Worm (Caenorhabditis elegans) whole organism, L3 larva: ENCODE data around the gene gly-20.
"Not testable (repeated sequence)": the region's sequence is repeated elsewhere in the genome, so short reads cannot be mapped to it uniquely, and the experiment has no call there.

ENCODE experiments used
- R02D3.7 ChIP-seq: fragments of 150-350 bp; optimal IDR thresholded peaks from 2 replicates; lab custom pipeline; 2014; ENCODE audit warnings: missing biosample characterization, missing genetic modification characterization
- ZK546.5 ChIP-seq: sonication (generic microtip); optimal IDR thresholded peaks from 2 replicates; lab custom pipeline; 2017; ENCODE audit warnings: missing biosample characterization, missing genetic modification characterization
- aly-2 ChIP-seq: fragments of 150-350 bp; optimal IDR thresholded peaks from 2 replicates; lab custom pipeline; 2014; ENCODE audit warnings: missing biosample characterization, missing genetic modification characterization
- ama-1 ChIP-seq: fragments of 150-350 bp; optimal IDR thresholded peaks from 2 replicates; lab custom pipeline; 2018
- ceh-16 ChIP-seq: sonication (generic microtip); optimal IDR thresholded peaks from 2 replicates; lab custom pipeline; 2017; ENCODE audit warnings: missing biosample characterization, missing genetic modification characterization
- ceh-28 ChIP-seq: fragments of 150-350 bp; optimal IDR thresholded peaks from 2 replicates; lab custom pipeline; 2014; ENCODE audit warnings: missing biosample characterization, missing genetic modification reagents, missing genetic modification characterization
- ceh-82 ChIP-seq: fragments of 150-350 bp; optimal IDR thresholded peaks from 2 replicates; lab custom pipeline; 2014; ENCODE audit warnings: missing biosample characterization, missing genetic modification characterization
- ceh-9 ChIP-seq: sonication (generic microtip); optimal IDR thresholded peaks from 2 replicates; lab custom pipeline; 2018; ENCODE audit warnings: missing biosample characterization, missing genetic modification characterization
- daf-12 ChIP-seq: fragments of 150-350 bp; optimal IDR thresholded peaks from 2 replicates; lab custom pipeline; 2014; ENCODE audit warnings: missing biosample characterization, missing genetic modification reagents, missing genetic modification characterization
- egl-27 ChIP-seq: sonication (generic microtip); optimal IDR thresholded peaks from 4 replicates; lab custom pipeline; 2017; ENCODE audit warnings: missing biosample characterization, missing genetic modification reagents, missing genetic modification characterization
- elt-2 ChIP-seq: sonication (generic microtip); optimal IDR thresholded peaks from 2 replicates; lab custom pipeline; 2016; ENCODE audit warnings: missing genetic modification reagents, mild to moderate bottlenecking, missing genetic modification characterization, missing compliant biosample characterization
- elt-3 ChIP-seq, 3 experiments: fragments of 150-350 bp in 1 of 3; sonication (generic microtip) in 2 of 3; optimal IDR thresholded peaks; 2 replicates in 2 of 3; 4 replicates in 1 of 3; lab custom pipeline; 2014 to 2017; ENCODE audit warnings: missing biosample characterization in 3 of 3, missing genetic modification characterization in 3 of 3
- fkh-10 ChIP-seq: sonication (generic microtip); optimal IDR thresholded peaks from 2 replicates; lab custom pipeline; 2017; ENCODE audit warnings: missing biosample characterization, missing genetic modification reagents, missing genetic modification characterization
- fkh-2 ChIP-seq: fragments of 150-350 bp; optimal IDR thresholded peaks from 2 replicates; lab custom pipeline; 2014; ENCODE audit warnings: missing biosample characterization, missing genetic modification reagents, missing genetic modification characterization
- fos-1 ChIP-seq: fragments of 150-350 bp; optimal IDR thresholded peaks from 2 replicates; lab custom pipeline; 2014; ENCODE audit warnings: missing biosample characterization, missing genetic modification characterization
- hmg-11 ChIP-seq: sonication (generic microtip); optimal IDR thresholded peaks from 2 replicates; lab custom pipeline; 2016; ENCODE audit warnings: missing genetic modification characterization, missing compliant biosample characterization
- jun-1 ChIP-seq: fragments of 150-350 bp; optimal IDR thresholded peaks from 2 replicates; lab custom pipeline; 2014; ENCODE audit warnings: missing biosample characterization, missing genetic modification reagents, missing genetic modification characterization
- lin-15B ChIP-seq: fragments of 150-350 bp; optimal IDR thresholded peaks from 2 replicates; lab custom pipeline; 2014; ENCODE audit warnings: missing biosample characterization, missing genetic modification characterization
- lin-39 ChIP-seq: fragments of 150-350 bp; optimal IDR thresholded peaks from 2 replicates; lab custom pipeline; 2018; ENCODE audit warnings: missing biosample characterization, missing genetic modification reagents, missing genetic modification characterization
- lsy-12 ChIP-seq: sonication (generic microtip); optimal IDR thresholded peaks from 2 replicates; lab custom pipeline; 2016; ENCODE audit warnings: mild to moderate bottlenecking, missing genetic modification characterization, missing compliant biosample characterization
- mdl-1 ChIP-seq: fragments of 150-350 bp; optimal IDR thresholded peaks from 2 replicates; lab custom pipeline; 2014; ENCODE audit warnings: missing biosample characterization, missing genetic modification characterization
- mml-1 ChIP-seq: fragments of 150-350 bp; sonication (generic microtip); optimal IDR thresholded peaks from 3 replicates; lab custom pipeline; 2014; ENCODE audit warnings: missing biosample characterization, missing genetic modification characterization
- nfya-1 ChIP-seq: sonication (generic microtip); optimal IDR thresholded peaks from 2 replicates; lab custom pipeline; 2017; ENCODE audit warnings: missing genetic modification characterization, mild to moderate bottlenecking, missing compliant biosample characterization, antibody characterized with exemption, moderate library complexity; ENCODE audit not compliant: insufficient read depth
- nhr-11 ChIP-seq: fragments of 150-350 bp; optimal IDR thresholded peaks from 2 replicates; lab custom pipeline; 2014; ENCODE audit warnings: missing biosample characterization, missing genetic modification characterization
- nhr-23 ChIP-seq: fragments of 150-350 bp; optimal IDR thresholded peaks from 2 replicates; lab custom pipeline; 2014; ENCODE audit warnings: missing biosample characterization, missing genetic modification reagents, missing genetic modification characterization
- nhr-237 ChIP-seq: fragments of 150-350 bp; optimal IDR thresholded peaks from 2 replicates; lab custom pipeline; 2014; ENCODE audit warnings: missing biosample characterization, missing genetic modification characterization
- nhr-25 ChIP-seq: sonication (generic microtip); optimal IDR thresholded peaks from 2 replicates; lab custom pipeline; 2017; ENCODE audit warnings: missing biosample characterization, missing genetic modification characterization
- nhr-28 ChIP-seq: fragments of 150-350 bp; optimal IDR thresholded peaks from 2 replicates; lab custom pipeline; 2014; ENCODE audit warnings: missing biosample characterization, missing genetic modification characterization
- nhr-43 ChIP-seq: sonication (generic microtip); optimal IDR thresholded peaks from 2 replicates; lab custom pipeline; 2016; ENCODE audit warnings: mild to moderate bottlenecking, missing genetic modification characterization, missing compliant biosample characterization; ENCODE audit not compliant: poor library complexity, severe bottlenecking
- nhr-67 ChIP-seq: fragments of 150-350 bp; optimal IDR thresholded peaks from 2 replicates; lab custom pipeline; 2014; ENCODE audit warnings: missing biosample characterization, missing genetic modification characterization
- nhr-77 ChIP-seq: fragments of 150-350 bp; optimal IDR thresholded peaks from 2 replicates; lab custom pipeline; 2014; ENCODE audit warnings: missing biosample characterization, missing genetic modification characterization
- pha-4 ChIP-seq: fragments of 150-350 bp; optimal IDR thresholded peaks from 2 replicates; lab custom pipeline; 2014; ENCODE audit warnings: missing biosample characterization, missing genetic modification reagents, missing genetic modification characterization
- pqm-1 ChIP-seq: fragments of 150-350 bp; optimal IDR thresholded peaks from 2 replicates; lab custom pipeline; 2017; ENCODE audit warnings: missing biosample characterization, missing genetic modification characterization, inconsistent platforms
- sea-2 ChIP-seq: fragments of 150-350 bp; sonication (generic microtip); optimal IDR thresholded peaks from 4 replicates; lab custom pipeline; 2014; ENCODE audit warnings: missing biosample characterization, missing genetic modification reagents, missing genetic modification characterization
- skn-1 ChIP-seq: fragments of 150-350 bp; optimal IDR thresholded peaks from 2 replicates; lab custom pipeline; 2014; ENCODE audit warnings: missing biosample characterization, missing genetic modification characterization
- tbx-2 ChIP-seq: sonication (generic microtip); optimal IDR thresholded peaks from 2 replicates; lab custom pipeline; 2016; ENCODE audit warnings: mild to moderate bottlenecking, missing genetic modification characterization, missing compliant biosample characterization
- unc-39 ChIP-seq: sonication (generic microtip); optimal IDR thresholded peaks from 4 replicates; lab custom pipeline; 2017; ENCODE audit warnings: missing biosample characterization, missing genetic modification characterization
- zag-1 ChIP-seq: fragments of 150-350 bp; optimal IDR thresholded peaks from 2 replicates; lab custom pipeline; 2014; ENCODE audit warnings: missing biosample characterization, missing genetic modification characterization
- ztf-11 ChIP-seq: fragments of 150-350 bp; optimal IDR thresholded peaks from 2 replicates; lab custom pipeline; 2014; ENCODE audit warnings: missing biosample characterization, missing genetic modification characterization

The gly-20 gene

DNA sequence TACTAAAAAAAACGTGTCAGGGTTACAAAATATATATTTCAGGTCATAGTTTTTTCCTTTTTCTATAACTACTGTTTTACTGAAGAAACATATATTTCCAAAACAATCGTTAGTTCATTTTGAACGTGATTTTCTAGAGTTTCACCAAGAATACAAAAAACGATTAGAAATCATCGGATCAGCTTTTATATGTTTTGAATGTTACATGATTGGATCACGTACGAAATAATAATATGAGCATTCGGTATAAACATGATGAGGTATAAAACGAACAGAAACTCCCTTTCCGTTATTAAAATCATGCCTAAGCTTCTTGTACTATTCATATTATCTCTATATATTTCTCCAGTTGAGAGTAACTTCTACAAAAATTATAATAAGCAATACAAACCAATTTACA is 9.5 kb upstream of the gly-20 start, which contains the start of gene clec-223:
Gene clec-223 (plus strand): TSS at position 301 of the 400 bp plus-strand sequence.
- TF ChIP-seq nfya-1 (tag; lab: Kevin White, UChicago) = no peak
- TF ChIP-seq nhr-43 (tag; lab: Kevin White, UChicago) = no peak
- no peak for TF ChIP-seq nhr-23
- TF ChIP-seq zag-1 (tag; lab: Kevin White, UChicago) = no peak
- no peak for TF ChIP-seq aly-2 (tag; lab: Kevin White, UChicago)
- no peak for TF ChIP-seq skn-1
- no peak for TF ChIP-seq mml-1 (tag; lab: Kevin White, UChicago)
- TF ChIP-seq nhr-237 (tag; lab: Kevin White, UChicago) = no peak
- TF ChIP-seq ztf-11 (tag; lab: Kevin White, UChicago) = no peak
- no peak for TF ChIP-seq lin-15B (tag; lab: Kevin White, UChicago)
- no peak for TF ChIP-seq daf-12
- TF ChIP-seq elt-3 (tag; optimal IDR thresholded peaks at IDR 0.05; lab: Kevin White, UChicago) = no peak
- TF ChIP-seq fos-1 (tag; lab: Kevin White, UChicago) = no peak
- TF ChIP-seq pqm-1 (tag; lab: Kevin White, UChicago) = no peak
- TF ChIP-seq mdl-1 = no peak
- TF ChIP-seq fkh-10 (GFP tag; lab: Kevin White, UChicago) = no peak
- TF ChIP-seq hmg-11 (tag; lab: Kevin White, UChicago) = no peak

DNA sequence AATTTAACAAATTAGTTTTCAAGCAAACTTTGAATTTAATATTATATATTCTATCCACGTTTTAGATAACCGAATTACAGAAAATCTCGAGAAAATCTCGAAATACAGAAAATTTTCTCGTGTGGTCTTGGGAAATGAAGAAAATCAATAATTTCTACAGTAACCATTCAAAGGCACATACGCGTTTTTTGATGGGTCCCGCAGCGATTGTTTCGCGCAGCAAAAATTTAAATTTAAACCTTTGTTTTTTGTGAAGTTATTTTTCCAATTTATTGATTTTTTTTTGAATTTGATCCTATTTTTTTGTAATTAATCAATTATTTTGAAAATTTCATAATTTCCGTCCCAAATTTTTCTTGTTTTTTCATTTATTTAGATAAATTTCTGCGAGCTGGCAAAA is 2.8 kb upstream of the gly-20 start:
- TF ChIP-seq unc-39 (tag; lab: Kevin White, UChicago) (no peak), nhr-28 (tag; lab: Kevin White, UChicago) (no peak), mdl-1 (no peak), fkh-10 (GFP tag; lab: Kevin White, UChicago) (no peak)
- TF ChIP-seq, all 47 proteins: peak for 0

ce11 chrV:11281414-11282209 is 760 bp upstream of the gly-20 start:
- TF ChIP-seq hmg-11 (tag; lab: Kevin White, UChicago) = peak; percentile 20
- TF ChIP-seq ztf-11 (tag; lab: Kevin White, UChicago) = no peak
- peak; percentile 45 for TF ChIP-seq nhr-25 (tag; lab: Kevin White, UChicago)
- no peak for TF ChIP-seq lin-39 (tag; lab: Kevin White, UChicago)
- peak; percentile 49 for TF ChIP-seq ceh-28
- peak; percentile 33 for TF ChIP-seq nhr-23
- no peak for TF ChIP-seq nhr-67 (tag; lab: Kevin White, UChicago)
- no peak for TF ChIP-seq jun-1
- peak; percentile 39 for TF ChIP-seq pha-4
- TF ChIP-seq R02D3.7 = peak; percentile 28
- TF ChIP-seq, all 47 proteins: peak for 6

DNA sequence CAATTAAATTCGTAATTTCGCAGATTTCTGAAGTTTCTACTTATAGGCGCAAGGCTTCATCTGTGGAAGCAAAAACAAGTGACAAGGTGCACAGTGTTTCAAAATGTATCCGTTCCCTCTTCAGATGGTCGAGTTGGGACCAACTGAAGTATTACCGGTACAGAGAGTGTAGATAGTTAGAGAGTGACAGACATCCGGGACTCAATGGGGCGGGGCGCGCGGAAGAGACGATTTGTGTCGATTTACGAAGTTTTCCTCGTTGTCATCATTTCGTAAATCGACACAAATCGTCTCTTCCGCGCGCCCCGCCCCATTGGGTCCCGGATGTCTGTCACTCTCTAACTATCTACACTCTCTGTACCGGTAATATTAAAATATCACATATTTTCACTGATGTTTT is 3.7 kb downstream of the gly-20 start, which contains the start of gene C03E10.3:
Gene C03E10.3 (plus strand): TSS at position 301 of the 400 bp plus-strand sequence.
- not testable (repeated sequence) for TF ChIP-seq nfya-1 (tag; lab: Kevin White, UChicago); ceh-16 (tag; lab: Kevin White, UChicago); ama-1 (lab: Kevin White, UChicago)

ce11 chrV:11290888-11291287 is 8.5 kb downstream of the gly-20 start, which contains the start of gene C03E10.1:
TSS of gene C03E10.1 (plus strand) at chrV:11291188.
- TF ChIP-seq nhr-77 = no peak
- no peak for TF ChIP-seq nhr-43 (tag; lab: Kevin White, UChicago)
- no peak for TF ChIP-seq ceh-82 (tag; lab: Kevin White, UChicago)
- TF ChIP-seq daf-12 = no peak
- TF ChIP-seq nhr-11 (tag; lab: Kevin White, UChicago) = no peak
- TF ChIP-seq ZK546.5 (tag; lab: Kevin White, UChicago) = no peak

ce11 chrV:11292682-11293081 is 10.3 kb downstream of the gly-20 start:
- TF ChIP-seq elt-3 (tag; optimal IDR thresholded peaks at IDR 0.05; lab: Kevin White, UChicago) (no peak), lsy-12 (tag; lab: Kevin White, UChicago) (no peak), tbx-2 (tag; lab: Kevin White, UChicago) (no peak), fkh-2 (tag; lab: Kevin White, UChicago) (no peak), jun-1 (no peak), fkh-10 (GFP tag; lab: Kevin White, UChicago) (no peak), pqm-1 (tag; lab: Kevin White, UChicago) (no peak), unc-39 (tag; lab: Kevin White, UChicago) (no peak), sea-2 (no peak), nfya-1 (tag; lab: Kevin White, UChicago) (no peak), egl-27 (no peak), fos-1 (tag; lab: Kevin White, UChicago) (no peak), ceh-9 (no peak), elt-2 (no peak)
